Worm (Caenorhabditis elegans): ENCODE results near the gene msp-49.

The msp-49 gene

ce11 chrII:5181497-5181896 is 12.7 kb upstream of the msp-49 start (continued):
- TF ChIP-seq ztf-22 (GFP tag; optimal IDR thresholded peaks at IDR 0.05) (no peak), D2030.7 (GFP tag; IDR thresholded peaks at IDR 0.05) (no peak), lag-1 (GFP tag; IDR thresholded peaks at IDR 0.05) (no peak), F23B12.7 (tag; optimal IDR thresholded peaks at IDR 0.05; ENCODE audit: insufficient read depth) (no peak), ztf-6 (GFP tag; IDR thresholded peaks at IDR 0.05) (no peak), ceh-27 (GFP tag; optimal IDR thresholded peaks at IDR 0.05) (peak; percentile 40), F37B4.10 (GFP tag; IDR thresholded peaks at IDR 0.05) (no peak), madf-6 (GFP tag; IDR thresholded peaks at IDR 0.05) (no peak), snpc-1.3 (tag; optimal IDR thresholded peaks at IDR 0.05; ENCODE audit: insufficient read depth) (no peak), mel-28 (tag; optimal IDR thresholded peaks at IDR 0.05; ENCODE audit: borderline replicate concordance) (no peak), F10E7.11 (tag; optimal IDR thresholded peaks at IDR 0.05) (no peak), die-1 (tag; optimal IDR thresholded peaks at IDR 0.05) (peak; percentile 46), nhr-120 (GFP tag; IDR thresholded peaks at IDR 0.05) (no peak), sptf-2 (GFP tag; optimal IDR thresholded peaks at IDR 0.05) (no peak), T26A5.8 (tag; optimal IDR thresholded peaks at IDR 0.05) (no peak), rec-8 (tag; optimal IDR thresholded peaks at IDR 0.05) (no peak), him-1 (tag; optimal IDR thresholded peaks at IDR 0.05) (no peak), hmg-20 (GFP tag; IDR thresholded peaks at IDR 0.05) (no peak), T07F8.4 (tag; optimal IDR thresholded peaks at IDR 0.05) (no peak), ama-1 (optimal IDR thresholded peaks at IDR 0.05) (no peak), ama-1 (GFP tag; optimal IDR thresholded peaks at IDR 0.05) (no peak), ZK185.1 (tag; optimal IDR thresholded peaks at IDR 0.05; ENCODE audit: poor library complexity, severe bottlenecking) (peak; percentile 47), B0019.2 (GFP tag; conservative IDR thresholded peaks at IDR 0.05) (no peak), snpc-3.4 (tag; optimal IDR thresholded peaks at IDR 0.05) (no peak), ceh-100 (GFP tag; IDR thresholded peaks at IDR 0.05) (no peak), rpc-1 (optimal IDR thresholded peaks at IDR 0.05) (no peak), rpc-1 (tag; optimal IDR thresholded peaks at IDR 0.05) (no peak), Y53F4B.3 (GFP tag; IDR thresholded peaks at IDR 0.05) (no peak), egl-44 (GFP tag; IDR thresholded peaks at IDR 0.05) (0 out of 2 replicates have a peak, but pooled peaks have one; percentile 61), madf-8 (GFP tag; conservative IDR thresholded peaks at IDR 0.05) (no peak), efl-1 (GFP tag; optimal IDR thresholded peaks at IDR 0.05) (no peak), F57C9.4 (tag; optimal IDR thresholded peaks at IDR 0.05) (no peak), sea-2 (GFP tag; IDR thresholded peaks at IDR 0.05) (no peak), mes-4 (tag; optimal IDR thresholded peaks at IDR 0.05) (no peak), let-526 (GFP tag; IDR thresholded peaks at IDR 0.05) (no peak), tlf-1 (GFP tag; optimal IDR thresholded peaks at IDR 0.05) (no peak), ccch-3 (GFP tag; optimal IDR thresholded peaks at IDR 0.05) (no peak), F52B5.7 (tag; optimal IDR thresholded peaks at IDR 0.05) (peak; percentile 32), sdz-38 (tag; optimal IDR thresholded peaks at IDR 0.05) (no peak), chd-7 (tag; optimal IDR thresholded peaks at IDR 0.05) (peak; percentile 70), F39B2.1 (GFP tag; IDR thresholded peaks at IDR 0.05) (no peak), unc-130 (GFP tag; optimal IDR thresholded peaks at IDR 0.05) (no peak), Y95B8A.8 (GFP tag; IDR thresholded peaks at IDR 0.05) (no peak), akir-1 (GFP tag; optimal IDR thresholded peaks at IDR 0.05) (no peak), F49E8.2 (tag; optimal IDR thresholded peaks at IDR 0.05; ENCODE audit: insufficient read depth) (no peak), ceh-91 (GFP tag; IDR thresholded peaks at IDR 0.05) (no peak), K12H6.12 (tag; optimal IDR thresholded peaks at IDR 0.05) (peak; percentile 51), attf-6 (GFP tag; IDR thresholded peaks at IDR 0.05) (no peak), athp-1 (tag; optimal IDR thresholded peaks at IDR 0.05) (no peak)

All from whole organism, young adult.